Worm (Caenorhabditis elegans): ENCODE results near the gene ceh-57.

Gene ceh-57

DNA sequence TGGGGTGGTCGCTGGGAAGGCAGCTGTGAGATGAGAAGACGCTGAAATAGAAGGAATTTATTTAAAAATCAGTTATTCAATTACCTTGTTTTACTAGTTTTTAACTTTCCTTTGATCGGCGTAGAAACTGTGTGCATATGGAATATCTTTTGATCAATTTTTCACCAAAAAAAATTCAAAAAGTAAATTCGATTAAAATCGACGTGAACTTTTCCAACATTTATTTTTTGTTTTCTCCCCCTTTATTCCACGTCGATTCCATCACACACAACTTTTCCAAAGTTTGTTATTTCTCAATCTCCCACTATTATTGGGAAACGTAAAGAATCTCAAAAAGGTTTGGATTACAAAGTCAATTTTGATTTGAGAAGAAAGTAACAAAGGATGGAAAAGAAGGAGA is 6.6 kb downstream of the ceh-57 start, which contains the start of gene C07E3.4:
Gene C07E3.4 (plus strand): TSS at position 301 of the 400 bp plus-strand sequence.
- TF ChIP-seq elt-2 (tag; optimal IDR thresholded peaks at IDR 0.05) (no peak), nhr-76 (tag; optimal IDR thresholded peaks at IDR 0.05) (no peak), lin-15B (tag; optimal IDR thresholded peaks at IDR 0.05) (no peak)

DNA sequence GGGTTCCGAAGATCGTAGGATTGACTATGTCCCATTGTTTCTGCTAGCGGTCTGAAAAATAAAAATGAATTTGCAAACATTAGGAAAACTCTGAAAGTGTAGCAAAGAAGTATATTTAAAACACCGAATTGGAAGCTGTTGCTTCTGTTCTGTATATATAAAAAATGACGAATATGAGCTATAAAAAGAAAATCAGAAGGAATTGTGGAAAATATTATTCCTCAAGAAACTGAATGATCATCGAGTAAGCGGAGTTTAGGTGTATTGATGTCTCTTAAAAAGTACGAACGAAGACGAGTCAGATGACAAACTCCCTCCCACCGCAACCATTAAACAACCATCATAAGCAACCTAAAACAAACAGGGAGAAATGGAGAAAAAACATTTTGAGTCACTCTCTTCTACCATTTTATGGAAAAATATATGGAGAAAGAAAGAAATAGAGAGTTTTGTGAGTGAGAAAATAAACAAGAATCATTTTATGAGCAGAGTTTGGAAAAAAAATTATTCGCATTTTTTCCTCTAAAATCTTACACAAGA is 9.6 kb downstream of the ceh-57 start, which contains the start of gene C07E3.3:
Gene C07E3.3 (minus strand): TSS at position 51 of the 540 bp plus-strand sequence.
- TF ChIP-seq nhr-23 (tag; optimal IDR thresholded peaks at IDR 0.05) (no peak), mml-1 (tag; optimal IDR thresholded peaks at IDR 0.05) (no peak), R02D3.7 (tag; optimal IDR thresholded peaks at IDR 0.05) (no peak), ztf-4 (tag; optimal IDR thresholded peaks at IDR 0.05) (no peak), nhr-76 (tag; optimal IDR thresholded peaks at IDR 0.05) (no peak), pha-4 (tag; optimal IDR thresholded peaks at IDR 0.05) (peak; percentile 74), tbx-2 (tag; optimal IDR thresholded peaks at IDR 0.05) (no peak)

- TF ChIP-seq nhr-23 (tag; optimal IDR thresholded peaks at IDR 0.05) (no peak), egl-27 (tag; optimal IDR thresholded peaks at IDR 0.05) (no peak), nhr-43 (tag; optimal IDR thresholded peaks at IDR 0.05; ENCODE audit: poor library complexity, severe bottlenecking) (no peak), elt-2 (tag; optimal IDR thresholded peaks at IDR 0.05) (no peak), elt-3 (tag; optimal IDR thresholded peaks at IDR 0.05) (no peak), unc-39 (tag; optimal IDR thresholded peaks at IDR 0.05) (no peak), daf-12 (tag; optimal IDR thresholded peaks at IDR 0.05) (no peak), jun-1 (tag; optimal IDR thresholded peaks at IDR 0.05) (no peak), nhr-11 (tag; optimal IDR thresholded peaks at IDR 0.05) (no peak), fkh-2 (tag; optimal IDR thresholded peaks at IDR 0.05) (no peak), ZK546.5 (tag; optimal IDR thresholded peaks at IDR 0.05) (no peak), R02D3.7 (tag; optimal IDR thresholded peaks at IDR 0.05) (no peak), mml-1 (tag; optimal IDR thresholded peaks at IDR 0.05) (no peak), ceh-9 (tag; optimal IDR thresholded peaks at IDR 0.05) (no peak), sea-2 (GFP tag; optimal IDR thresholded peaks at IDR 0.05) (no peak), nhr-12 (tag; optimal IDR thresholded peaks at IDR 0.05) (no peak), unc-62 (GFP tag; optimal IDR thresholded peaks at IDR 0.05) (no peak), nhr-67 (tag; optimal IDR thresholded peaks at IDR 0.05) (no peak)
Observed at ce11 chrII:10351963-10352362, 15.1 kb downstream of the ceh-57 start, which contains the start of gene C07E3.8. TSS of gene C07E3.8 (plus strand) at chrII:10352263.

- TF ChIP-seq nhr-23 (tag; optimal IDR thresholded peaks at IDR 0.05) (peak; percentile 23), R02D3.7 (tag; optimal IDR thresholded peaks at IDR 0.05) (peak; percentile 1), ztf-4 (tag; optimal IDR thresholded peaks at IDR 0.05) (no peak), pha-4 (tag; optimal IDR thresholded peaks at IDR 0.05) (peak; percentile 39), lin-15B (tag; optimal IDR thresholded peaks at IDR 0.05) (peak; percentile 72), elt-2 (tag; optimal IDR thresholded peaks at IDR 0.05) (no peak), nhr-77 (tag; optimal IDR thresholded peaks at IDR 0.05) (no peak)
Observed at ce11 chrII:10350487-10350886, 16.6 kb downstream of the ceh-57 start, which contains the start of gene C07E3.9. TSS of gene C07E3.9 (plus strand) at chrII:10350756.

ce11 chrII:10349915-10350314 is 17.2 kb downstream of the ceh-57 start, which contains the start of gene stip-1:
TSS of gene stip-1 (minus strand) at chrII:10350012.
- TF ChIP-seq nhr-25 (tag; optimal IDR thresholded peaks at IDR 0.05): no peak
- TF ChIP-seq lin-39 (tag; optimal IDR thresholded peaks at IDR 0.05): no peak
- TF ChIP-seq jun-1 (tag; optimal IDR thresholded peaks at IDR 0.05): no peak
- no peak for TF ChIP-seq egl-27 (tag; optimal IDR thresholded peaks at IDR 0.05)
- TF ChIP-seq daf-12 (tag; optimal IDR thresholded peaks at IDR 0.05): no peak
- no peak for TF ChIP-seq R02D3.7 (tag; optimal IDR thresholded peaks at IDR 0.05)
- TF ChIP-seq unc-62 (GFP tag; optimal IDR thresholded peaks at IDR 0.05): no peak
- TF ChIP-seq nhr-76 (tag; optimal IDR thresholded peaks at IDR 0.05): no peak
- TF ChIP-seq ztf-11 (tag; optimal IDR thresholded peaks at IDR 0.05): no peak
- no peak for TF ChIP-seq ceh-16 (tag; optimal IDR thresholded peaks at IDR 0.05)
- TF ChIP-seq mdl-1 (tag; optimal IDR thresholded peaks at IDR 0.05): no peak
- TF ChIP-seq pqm-1 (tag; optimal IDR thresholded peaks at IDR 0.05): no peak
- TF ChIP-seq nhr-77 (tag; optimal IDR thresholded peaks at IDR 0.05): no peak
- no peak for TF ChIP-seq nhr-67 (tag; optimal IDR thresholded peaks at IDR 0.05)
- TF ChIP-seq unc-39 (tag; optimal IDR thresholded peaks at IDR 0.05): no peak
- TF ChIP-seq ZK546.5 (tag; optimal IDR thresholded peaks at IDR 0.05): no peak

DNA sequence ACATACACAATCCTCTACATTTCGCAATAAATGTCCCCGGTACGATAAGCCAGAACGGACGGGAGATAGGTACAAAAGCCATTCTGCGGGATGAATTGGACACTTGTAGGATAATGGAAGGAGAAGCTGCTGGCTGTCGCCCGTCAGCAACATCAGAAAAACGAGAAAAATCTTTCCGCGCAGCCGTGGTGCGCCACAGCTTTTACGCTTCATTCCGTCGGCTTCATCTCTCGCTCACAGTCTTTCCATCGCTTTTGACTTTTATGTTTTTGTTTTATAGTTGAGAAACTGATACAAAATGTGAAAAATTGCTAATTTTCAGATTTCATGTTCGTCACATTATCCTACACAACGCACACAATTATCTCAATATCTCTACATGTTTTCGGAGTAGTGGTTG is 21.0 kb downstream of the ceh-57 start, which contains the start of gene C07E3.10:
Gene C07E3.10 (plus strand): TSS at position 301 of the 400 bp plus-strand sequence.
- TF ChIP-seq nhr-237 (tag; optimal IDR thresholded peaks at IDR 0.05): no peak
- TF ChIP-seq ama-1 (optimal IDR thresholded peaks at IDR 0.05): no peak
- no peak for TF ChIP-seq nhr-28 (tag; optimal IDR thresholded peaks at IDR 0.05)
- no peak for TF ChIP-seq daf-12 (tag; optimal IDR thresholded peaks at IDR 0.05)
- TF ChIP-seq egl-27 (tag; optimal IDR thresholded peaks at IDR 0.05): no peak
- no peak for TF ChIP-seq zag-1 (tag; optimal IDR thresholded peaks at IDR 0.05)
- no peak for TF ChIP-seq skn-1 (tag; optimal IDR thresholded peaks at IDR 0.05)
- TF ChIP-seq eor-1 (tag; optimal IDR thresholded peaks at IDR 0.05): no peak
- TF ChIP-seq fkh-10 (GFP tag; optimal IDR thresholded peaks at IDR 0.05): no peak
- no peak for TF ChIP-seq ztf-11 (tag; optimal IDR thresholded peaks at IDR 0.05)
- TF ChIP-seq nfya-1 (tag; optimal IDR thresholded peaks at IDR 0.05; ENCODE audit: insufficient read depth): no peak
- no peak for TF ChIP-seq mml-1 (tag; optimal IDR thresholded peaks at IDR 0.05)
- no peak for TF ChIP-seq R02D3.7 (tag; optimal IDR thresholded peaks at IDR 0.05)
- TF ChIP-seq pqm-1 (tag; optimal IDR thresholded peaks at IDR 0.05): no peak
